Worm (Caenorhabditis elegans): ENCODE data around the gene irld-26.

irld-26 gene

DNA sequence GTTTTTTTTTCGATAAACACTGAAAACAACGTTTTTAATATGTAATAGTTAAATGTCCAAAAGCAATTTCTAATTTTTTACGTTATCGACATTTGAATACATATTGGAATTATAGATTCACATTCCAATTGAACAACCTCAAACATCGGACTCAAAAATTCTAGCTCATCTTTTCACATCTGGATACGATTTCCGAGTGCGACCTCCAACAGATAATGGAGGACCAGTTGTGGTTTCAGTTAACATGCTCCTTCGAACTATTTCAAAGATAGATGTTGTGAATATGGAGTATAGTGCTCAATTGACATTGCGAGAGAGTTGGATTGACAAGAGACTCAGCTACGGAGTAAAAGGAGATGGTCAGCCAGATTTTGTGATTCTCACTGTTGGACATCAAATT is 15.0 kb downstream of the irld-26 start:
- TF ChIP-seq aly-1 (tag; optimal IDR thresholded peaks at IDR 0.05): no peak
- TF ChIP-seq hmbx-1 (tag; optimal IDR thresholded peaks at IDR 0.05): no peak
- TF ChIP-seq tbx-11 (GFP tag; IDR thresholded peaks at IDR 0.05): no peak
- TF ChIP-seq F13C5.2 (tag; optimal IDR thresholded peaks at IDR 0.05): no peak
- TF ChIP-seq sea-1 (GFP tag; conservative IDR thresholded peaks at IDR 0.05): no peak
- no peak for TF ChIP-seq ceh-13 (GFP tag; optimal IDR thresholded peaks at IDR 0.05)
- TF ChIP-seq scrt-1 (GFP tag; IDR thresholded peaks at IDR 0.05): no peak
- TF ChIP-seq B0310.2 (tag; optimal IDR thresholded peaks at IDR 0.05): no peak
- no peak for TF ChIP-seq hmg-4 (GFP tag; optimal IDR thresholded peaks at IDR 0.05)
- TF ChIP-seq pes-1 (GFP tag; IDR thresholded peaks at IDR 0.05): no peak
- TF ChIP-seq tra-4 (tag; optimal IDR thresholded peaks at IDR 0.05): no peak
- no peak for TF ChIP-seq ama-1 (optimal IDR thresholded peaks at IDR 0.05)
- TF ChIP-seq ets-7 (tag; optimal IDR thresholded peaks at IDR 0.05): no peak
- no peak for TF ChIP-seq tbx-37 (GFP tag; conservative IDR thresholded peaks at IDR 0.05)
- TF ChIP-seq ceh-36 (tag; optimal IDR thresholded peaks at IDR 0.05): no peak
- no peak for TF ChIP-seq flt-1 (GFP tag; IDR thresholded peaks at IDR 0.05)

DNA sequence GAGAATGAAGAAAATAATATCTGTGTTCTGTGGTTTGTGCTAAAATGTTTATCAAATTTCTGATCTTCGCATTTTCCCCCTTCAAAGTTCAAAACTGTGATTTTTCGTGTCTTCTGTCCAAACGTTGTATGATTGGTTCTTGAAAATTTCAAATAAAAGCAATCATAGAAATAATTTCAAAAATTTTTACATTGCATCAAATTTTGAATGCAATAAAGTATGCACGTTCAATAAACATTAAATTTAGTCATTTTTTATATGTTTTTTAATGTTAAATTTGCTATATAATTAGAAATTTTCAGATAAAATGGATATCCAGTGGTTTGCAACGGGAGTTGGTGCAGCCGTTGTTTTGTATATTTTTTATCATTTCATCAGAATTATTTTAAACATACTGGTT is 19.0 kb downstream of the irld-26 start, which contains the start of gene stdh-2:
stdh-2 (plus strand) TSS at position 301 of the 400 bp plus-strand sequence.
- TF ChIP-seq scrt-1 (GFP tag; IDR thresholded peaks at IDR 0.05) (no peak), tbx-37 (GFP tag; conservative IDR thresholded peaks at IDR 0.05) (no peak), ceh-13 (GFP tag; optimal IDR thresholded peaks at IDR 0.05) (no peak), sea-1 (GFP tag; conservative IDR thresholded peaks at IDR 0.05) (no peak), pes-1 (GFP tag; IDR thresholded peaks at IDR 0.05) (no peak), hmbx-1 (tag; optimal IDR thresholded peaks at IDR 0.05) (no peak), ceh-36 (tag; optimal IDR thresholded peaks at IDR 0.05) (no peak), tra-4 (tag; optimal IDR thresholded peaks at IDR 0.05) (no peak), ama-1 (optimal IDR thresholded peaks at IDR 0.05) (no peak), ets-7 (tag; optimal IDR thresholded peaks at IDR 0.05) (no peak), hnd-1 (tag; optimal IDR thresholded peaks at IDR 0.05) (no peak), F13C5.2 (tag; optimal IDR thresholded peaks at IDR 0.05) (no peak), hmg-4 (GFP tag; optimal IDR thresholded peaks at IDR 0.05) (no peak), aly-1 (tag; optimal IDR thresholded peaks at IDR 0.05) (no peak), B0310.2 (tag; optimal IDR thresholded peaks at IDR 0.05) (no peak), flt-1 (GFP tag; IDR thresholded peaks at IDR 0.05) (no peak), tbx-11 (GFP tag; IDR thresholded peaks at IDR 0.05) (no peak)

DNA sequence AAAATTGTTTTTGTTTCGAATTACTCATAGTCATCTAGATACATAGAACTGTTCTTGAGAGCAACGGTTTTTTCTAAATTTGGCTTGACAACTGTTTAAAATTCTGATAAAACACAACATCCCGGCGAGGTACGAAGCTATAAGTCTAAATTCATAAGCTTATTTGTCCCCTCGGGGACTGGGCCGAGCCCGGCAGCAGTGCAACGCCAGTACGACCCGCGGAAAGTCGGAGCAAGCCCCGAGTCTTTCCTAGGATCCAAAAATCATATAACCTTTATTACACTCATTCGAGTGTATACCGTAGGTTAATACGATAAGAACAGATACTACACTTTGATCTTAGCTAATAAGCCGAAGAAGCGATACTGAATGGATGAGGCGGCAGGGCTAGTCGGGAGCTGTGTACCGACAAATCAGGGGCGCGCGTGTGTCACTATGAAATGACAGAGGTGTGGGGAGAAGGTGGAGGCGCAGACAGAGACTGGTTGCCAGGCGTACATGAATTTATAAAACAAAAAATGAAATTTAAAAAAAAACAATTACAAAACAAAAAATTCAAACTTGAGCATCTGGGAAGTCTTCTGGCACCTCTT is 20.6 kb downstream of the irld-26 start:
- TF ChIP-seq ceh-13 (GFP tag; optimal IDR thresholded peaks at IDR 0.05) (no peak), tbx-37 (GFP tag; conservative IDR thresholded peaks at IDR 0.05) (no peak), flt-1 (GFP tag; IDR thresholded peaks at IDR 0.05) (no peak), scrt-1 (GFP tag; IDR thresholded peaks at IDR 0.05) (no peak), B0310.2 (tag; optimal IDR thresholded peaks at IDR 0.05) (no peak), aly-1 (tag; optimal IDR thresholded peaks at IDR 0.05) (no peak), ets-7 (tag; optimal IDR thresholded peaks at IDR 0.05) (no peak), hnd-1 (tag; optimal IDR thresholded peaks at IDR 0.05) (no peak), tbx-11 (GFP tag; IDR thresholded peaks at IDR 0.05) (no peak), ceh-36 (tag; optimal IDR thresholded peaks at IDR 0.05) (no peak), pes-1 (GFP tag; IDR thresholded peaks at IDR 0.05) (no peak), hmbx-1 (tag; optimal IDR thresholded peaks at IDR 0.05) (no peak), tra-4 (tag; optimal IDR thresholded peaks at IDR 0.05) (no peak), F13C5.2 (tag; optimal IDR thresholded peaks at IDR 0.05) (no peak), ama-1 (optimal IDR thresholded peaks at IDR 0.05) (no peak), hmg-4 (GFP tag; optimal IDR thresholded peaks at IDR 0.05) (no peak), sea-1 (GFP tag; conservative IDR thresholded peaks at IDR 0.05) (no peak)

DNA sequence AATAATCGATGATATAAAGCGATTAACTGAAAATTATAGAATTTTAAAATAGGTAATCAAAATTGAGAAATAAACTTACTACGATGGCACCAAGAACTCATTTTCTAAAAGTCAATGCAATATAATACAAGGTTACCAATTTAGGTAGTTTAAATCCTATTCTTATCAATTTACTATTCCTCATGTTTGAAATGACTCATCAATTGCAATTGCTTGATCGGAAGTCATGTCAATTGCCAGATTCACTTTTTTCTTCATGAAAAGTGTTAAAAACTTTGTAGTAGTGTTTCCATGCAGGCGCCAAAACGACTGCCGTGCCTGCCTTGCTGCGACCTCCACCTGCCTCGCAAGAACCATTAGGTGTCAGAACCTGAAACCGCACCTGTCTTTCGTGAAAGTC is 21.6 kb downstream of the irld-26 start, which contains the start of gene F11A5.13:
F11A5.13 (minus strand) TSS at position 101 of the 400 bp plus-strand sequence.
- TF ChIP-seq ama-1 (optimal IDR thresholded peaks at IDR 0.05) (no peak), ets-7 (tag; optimal IDR thresholded peaks at IDR 0.05) (no peak), sea-1 (GFP tag; conservative IDR thresholded peaks at IDR 0.05) (no peak), tbx-11 (GFP tag; IDR thresholded peaks at IDR 0.05) (no peak), pes-1 (GFP tag; IDR thresholded peaks at IDR 0.05) (no peak), hmbx-1 (tag; optimal IDR thresholded peaks at IDR 0.05) (no peak), tbx-37 (GFP tag; conservative IDR thresholded peaks at IDR 0.05) (no peak), ceh-36 (tag; optimal IDR thresholded peaks at IDR 0.05) (no peak), F13C5.2 (tag; optimal IDR thresholded peaks at IDR 0.05) (no peak), aly-1 (tag; optimal IDR thresholded peaks at IDR 0.05) (no peak), ceh-13 (GFP tag; optimal IDR thresholded peaks at IDR 0.05) (no peak), hnd-1 (tag; optimal IDR thresholded peaks at IDR 0.05) (no peak), flt-1 (GFP tag; IDR thresholded peaks at IDR 0.05) (no peak), B0310.2 (tag; optimal IDR thresholded peaks at IDR 0.05) (no peak), tra-4 (tag; optimal IDR thresholded peaks at IDR 0.05) (no peak), hmg-4 (GFP tag; optimal IDR thresholded peaks at IDR 0.05) (no peak)

DNA sequence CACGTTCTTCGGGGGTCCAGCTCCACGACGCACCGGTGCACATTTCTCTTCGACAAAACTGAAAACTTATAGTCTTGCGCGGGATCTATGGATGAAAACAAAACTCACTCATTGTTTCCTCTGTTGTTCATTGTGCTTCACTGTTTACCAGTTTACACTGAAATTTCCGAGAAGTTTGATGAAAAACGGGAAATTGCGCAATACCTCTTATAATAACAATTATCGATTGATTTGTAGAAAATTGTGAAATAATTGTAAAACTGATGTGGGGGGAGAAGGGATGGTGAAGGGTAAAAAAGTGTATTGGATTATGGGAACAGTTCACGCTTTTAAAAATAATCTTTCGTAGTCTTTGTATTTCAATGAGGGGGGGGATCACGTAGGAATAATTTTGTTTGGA is 24.5 kb downstream of the irld-26 start:
- no peak for TF ChIP-seq flt-1 (GFP tag; IDR thresholded peaks at IDR 0.05)
- no peak for TF ChIP-seq ceh-13 (GFP tag; optimal IDR thresholded peaks at IDR 0.05)
- no peak for TF ChIP-seq tbx-11 (GFP tag; IDR thresholded peaks at IDR 0.05)
- no peak for TF ChIP-seq hmg-4 (GFP tag; optimal IDR thresholded peaks at IDR 0.05)
- TF ChIP-seq hmbx-1 (tag; optimal IDR thresholded peaks at IDR 0.05): no peak
- no peak for TF ChIP-seq hnd-1 (tag; optimal IDR thresholded peaks at IDR 0.05)
- TF ChIP-seq ets-7 (tag; optimal IDR thresholded peaks at IDR 0.05): no peak
- TF ChIP-seq F13C5.2 (tag; optimal IDR thresholded peaks at IDR 0.05): no peak

DNA sequence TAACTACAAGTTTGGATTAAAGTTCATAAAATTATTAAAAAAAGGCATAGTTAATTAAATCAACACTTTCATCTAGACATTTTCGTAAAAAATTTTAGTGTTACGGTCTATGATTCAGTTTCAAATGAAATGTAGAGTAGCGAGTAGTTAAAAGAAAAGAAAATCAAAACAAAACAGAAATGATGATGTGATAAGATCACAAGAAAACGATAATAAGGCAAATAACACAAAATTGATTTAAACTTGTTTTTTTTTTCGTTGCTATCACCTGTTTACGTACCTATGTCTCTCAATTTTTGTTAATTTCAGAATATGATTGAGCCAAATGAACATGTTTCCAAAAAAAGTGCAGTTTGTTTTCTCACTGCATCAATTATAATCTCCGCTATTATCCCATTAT is 24.9 kb downstream of the irld-26 start, which contains the start of the genes F21H7.2 and F21H7.12:
F21H7.2 (minus strand) TSS at position 101 of the 400 bp plus-strand sequence.
F21H7.12 (plus strand) TSS at position 270 of the 400 bp plus-strand sequence.
- TF ChIP-seq sea-1 (GFP tag; conservative IDR thresholded peaks at IDR 0.05): no peak
- TF ChIP-seq hnd-1 (tag; optimal IDR thresholded peaks at IDR 0.05): no peak
- TF ChIP-seq tbx-11 (GFP tag; IDR thresholded peaks at IDR 0.05): no peak

DNA sequence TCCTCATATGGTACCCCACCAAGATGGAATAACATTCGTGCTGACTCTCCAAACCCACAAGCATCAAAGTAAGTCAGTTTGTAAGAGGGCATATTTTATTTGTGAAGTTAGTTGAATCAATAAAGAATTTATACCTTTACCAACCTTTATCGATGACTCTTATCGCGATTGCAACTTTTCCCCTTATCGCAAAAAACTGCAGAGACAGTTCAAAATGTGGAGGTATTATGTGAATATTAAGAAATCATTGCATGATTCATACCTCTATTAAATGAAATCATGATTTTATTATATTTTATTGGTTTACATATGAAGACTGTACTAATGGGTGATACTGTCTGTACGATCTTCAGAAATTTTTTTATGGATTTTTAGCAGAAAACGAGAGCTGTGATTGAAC is 27.2 kb downstream of the irld-26 start, which contains the start of gene gst-22:
gst-22 (minus strand) TSS at position 103 of the 400 bp plus-strand sequence.
- TF ChIP-seq sea-1 (GFP tag; conservative IDR thresholded peaks at IDR 0.05) (no peak), tbx-11 (GFP tag; IDR thresholded peaks at IDR 0.05) (no peak), flt-1 (GFP tag; IDR thresholded peaks at IDR 0.05) (no peak), hnd-1 (tag; optimal IDR thresholded peaks at IDR 0.05) (no peak), tra-4 (tag; optimal IDR thresholded peaks at IDR 0.05) (no peak), ets-7 (tag; optimal IDR thresholded peaks at IDR 0.05) (no peak), hmg-4 (GFP tag; optimal IDR thresholded peaks at IDR 0.05) (no peak), ceh-36 (tag; optimal IDR thresholded peaks at IDR 0.05) (no peak), F13C5.2 (tag; optimal IDR thresholded peaks at IDR 0.05) (no peak), pes-1 (GFP tag; IDR thresholded peaks at IDR 0.05) (no peak), scrt-1 (GFP tag; IDR thresholded peaks at IDR 0.05) (no peak), aly-1 (tag; optimal IDR thresholded peaks at IDR 0.05) (no peak), ama-1 (optimal IDR thresholded peaks at IDR 0.05) (no peak), tbx-37 (GFP tag; conservative IDR thresholded peaks at IDR 0.05) (no peak)
